Worm (Caenorhabditis elegans) whole organism, early embryonic: Measurements from ENCODE around the gene nhr-158.

Experiments
- B0310.2 ChIP-seq: sonication (generic microtip); optimal IDR thresholded peaks from 2 replicates; lab custom pipeline; 2016; ENCODE audit warnings: mild to moderate bottlenecking, missing genetic modification characterization, missing compliant biosample characterization
- F13C5.2 ChIP-seq: sonication (generic microtip); optimal IDR thresholded peaks from 2 replicates; lab custom pipeline; 2017; ENCODE audit warnings: mild to moderate bottlenecking, missing genetic modification characterization, inconsistent platforms, missing compliant biosample characterization
- aly-1 ChIP-seq: sonication (generic microtip); optimal IDR thresholded peaks from 2 replicates; lab custom pipeline; 2016; ENCODE audit warnings: missing genetic modification characterization, missing compliant biosample characterization
- ama-1 ChIP-seq: fragments of 150-350 bp; optimal IDR thresholded peaks from 2 replicates; lab custom pipeline; 2014
- ceh-13 ChIP-seq: fragments of 200-800 bp; sonication (Bioruptor generic); optimal IDR thresholded peaks from 2 replicates; lab custom pipeline; 2018; ENCODE audit warnings: mild to moderate bottlenecking, missing genetic modification characterization, missing compliant biosample characterization
- ceh-36 ChIP-seq: sonication (generic microtip); optimal IDR thresholded peaks from 2 replicates; lab custom pipeline; 2016; ENCODE audit warnings: missing genetic modification characterization, inconsistent platforms, missing compliant biosample characterization
- ets-7 ChIP-seq: sonication (generic microtip); optimal IDR thresholded peaks from 2 replicates; lab custom pipeline; 2016; ENCODE audit warnings: missing genotype, missing genetic modification characterization, missing compliant biosample characterization
- flt-1 ChIP-seq: fragments of 200-800 bp; sonication (Bioruptor generic); IDR thresholded peaks from 2 replicates; pipeline ENCODE4 v1.3.6; 2022; ENCODE audit warnings: missing genetic modification characterization, missing compliant biosample characterization
- hmbx-1 ChIP-seq: sonication (generic microtip); optimal IDR thresholded peaks from 2 replicates; lab custom pipeline; 2016; ENCODE audit warnings: mild to moderate bottlenecking, missing genetic modification characterization, missing compliant biosample characterization
- hmg-4 ChIP-seq: fragments of 200-800 bp; sonication (Bioruptor generic); optimal IDR thresholded peaks from 2 replicates; lab custom pipeline; 2018; ENCODE audit warnings: mild to moderate bottlenecking, missing genetic modification characterization, missing compliant biosample characterization
- hnd-1 ChIP-seq: sonication (generic microtip); optimal IDR thresholded peaks from 2 replicates; lab custom pipeline; 2016; ENCODE audit warnings: missing genetic modification characterization, missing compliant biosample characterization
- pes-1 ChIP-seq: fragments of 200-800 bp; sonication (Bioruptor generic); IDR thresholded peaks from 2 replicates; pipeline ENCODE4 v1.3.6; 2022; ENCODE audit warnings: missing genetic modification reagents, missing genetic modification characterization, missing compliant biosample characterization
- scrt-1 ChIP-seq: fragments of 200-800 bp; sonication (Bioruptor generic); IDR thresholded peaks from 2 replicates; pipeline ENCODE4 v1.3.6; 2022; ENCODE audit warnings: missing genetic modification characterization, missing compliant biosample characterization
- sea-1 ChIP-seq: fragments of 200-800 bp; sonication (Bioruptor generic); conservative IDR thresholded peaks from 2 replicates; pipeline ENCODE4 v1.3.6; 2022; ENCODE audit warnings: missing genetic modification characterization, missing compliant biosample characterization
- tbx-11 ChIP-seq: fragments of 200-800 bp; sonication (Bioruptor generic); IDR thresholded peaks from 2 replicates; pipeline ENCODE4 v1.3.6; 2022; ENCODE audit warnings: missing genetic modification characterization, missing compliant biosample characterization
- tbx-37 ChIP-seq: fragments of 200-800 bp; sonication (Bioruptor generic); conservative IDR thresholded peaks from 2 replicates; pipeline ENCODE4 v1.3.6; 2022; ENCODE audit warnings: missing genetic modification reagents, missing genetic modification characterization, missing compliant biosample characterization
- tra-4 ChIP-seq: sonication (generic microtip); optimal IDR thresholded peaks from 2 replicates; lab custom pipeline; 2017; ENCODE audit warnings: missing genetic modification characterization, missing compliant biosample characterization

The nhr-158 gene

ce11 chrV:3905841-3906240, 31.9 kb upstream of the nhr-158 start, which contains the start of gene nhr-156:
nhr-156 (plus strand) TSS chrV:3906106.
- no peak for TF ChIP-seq scrt-1 (GFP tag; lab: Robert Waterston, UW)
- no peak for TF ChIP-seq F13C5.2 (tag; lab: Kevin White, UChicago)
- no peak for TF ChIP-seq B0310.2 (tag; lab: Kevin White, UChicago)
- TF ChIP-seq flt-1 (GFP tag; lab: Robert Waterston, UW): no peak

- TF ChIP-seq tbx-37 (GFP tag; lab: Robert Waterston, UW): no peak
- no peak for TF ChIP-seq scrt-1 (GFP tag; lab: Robert Waterston, UW)
- no peak for TF ChIP-seq tbx-11 (GFP tag; lab: Robert Waterston, UW)
- no peak for TF ChIP-seq ama-1 (lab: Kevin White, UChicago)
- TF ChIP-seq ceh-13 (GFP tag; lab: Kevin White, UChicago): no peak
- TF ChIP-seq aly-1 (tag; lab: Kevin White, UChicago): no peak
- TF ChIP-seq sea-1: no peak
- no peak for TF ChIP-seq hmbx-1
- TF ChIP-seq ets-7: no peak
- no peak for TF ChIP-seq flt-1 (GFP tag; lab: Robert Waterston, UW)
- TF ChIP-seq hmg-4 (GFP tag; lab: Kevin White, UChicago): no peak
- TF ChIP-seq hnd-1 (tag; lab: Kevin White, UChicago): no peak
- TF ChIP-seq F13C5.2 (tag; lab: Kevin White, UChicago): no peak
- no peak for TF ChIP-seq pes-1 (GFP tag; lab: Robert Waterston, UW)
Measured at ce11 chrV:3903424-3903823, 29.5 kb upstream of the nhr-158 start.

ce11 chrV:3902458-3903157, 28.7 kb upstream of the nhr-158 start, which contains the start of the genes str-229 and srh-190:
str-229 (minus strand) TSS chrV:3902558.
srh-190 (plus strand) TSS chrV:3903107.
- TF ChIP-seq ets-7 (no peak), F13C5.2 (tag; lab: Kevin White, UChicago) (no peak), tbx-37 (GFP tag; lab: Robert Waterston, UW) (no peak), ceh-13 (GFP tag; lab: Kevin White, UChicago) (no peak), hnd-1 (tag; lab: Kevin White, UChicago) (no peak), aly-1 (tag; lab: Kevin White, UChicago) (no peak), tra-4 (no peak), flt-1 (GFP tag; lab: Robert Waterston, UW) (no peak), ama-1 (lab: Kevin White, UChicago) (no peak), hmbx-1 (no peak), B0310.2 (tag; lab: Kevin White, UChicago) (no peak)

- TF ChIP-seq ceh-13 (GFP tag; lab: Kevin White, UChicago) (no peak), flt-1 (GFP tag; lab: Robert Waterston, UW) (no peak), pes-1 (GFP tag; lab: Robert Waterston, UW) (no peak), hnd-1 (tag; lab: Kevin White, UChicago) (no peak), ceh-36 (no peak), ets-7 (no peak), ama-1 (lab: Kevin White, UChicago) (no peak), F13C5.2 (tag; lab: Kevin White, UChicago) (no peak), scrt-1 (GFP tag; lab: Robert Waterston, UW) (no peak), sea-1 (no peak), tra-4 (no peak), tbx-11 (GFP tag; lab: Robert Waterston, UW) (no peak), hmg-4 (GFP tag; lab: Kevin White, UChicago) (no peak), B0310.2 (tag; lab: Kevin White, UChicago) (no peak), aly-1 (tag; lab: Kevin White, UChicago) (no peak), tbx-37 (GFP tag; lab: Robert Waterston, UW) (no peak), hmbx-1 (no peak)
Measured at ce11 chrV:3900102-3900501, 26.1 kb upstream of the nhr-158 start, which contains the start of gene irld-22. irld-22 (minus strand) TSS chrV:3900202.

ce11 chrV:3896018-3896417, 22.1 kb upstream of the nhr-158 start:
- TF ChIP-seq tra-4 (no peak), sea-1 (no peak), B0310.2 (tag; lab: Kevin White, UChicago) (no peak), hmg-4 (GFP tag; lab: Kevin White, UChicago) (no peak)

ce11 chrV:3894661-3895060, 20.7 kb upstream of the nhr-158 start, which contains the start of gene sre-9:
sre-9 (plus strand) TSS chrV:3894961.
- TF ChIP-seq hmg-4 (GFP tag; lab: Kevin White, UChicago) (no peak), aly-1 (tag; lab: Kevin White, UChicago) (no peak), ets-7 (no peak), hnd-1 (tag; lab: Kevin White, UChicago) (no peak), tbx-11 (GFP tag; lab: Robert Waterston, UW) (no peak)

- no peak for TF ChIP-seq hmg-4 (GFP tag; lab: Kevin White, UChicago)
- no peak for TF ChIP-seq scrt-1 (GFP tag; lab: Robert Waterston, UW)
- TF ChIP-seq ets-7: no peak
- TF ChIP-seq tra-4: no peak
- no peak for TF ChIP-seq sea-1
- no peak for TF ChIP-seq ceh-13 (GFP tag; lab: Kevin White, UChicago)
Measured at ce11 chrV:3892361-3892904, 18.5 kb upstream of the nhr-158 start, which contains the start of gene C17E7.4. C17E7.4 (plus strand) TSS chrV:3892854.

ce11 chrV:3891919-3892318, 18.0 kb upstream of the nhr-158 start, which contains the start of gene C17E7.12:
C17E7.12 (minus strand) TSS chrV:3892019.
- TF ChIP-seq hmg-4 (GFP tag; lab: Kevin White, UChicago) (no peak), tra-4 (no peak), sea-1 (no peak), hnd-1 (tag; lab: Kevin White, UChicago) (no peak), ceh-13 (GFP tag; lab: Kevin White, UChicago) (no peak), hmbx-1 (no peak), F13C5.2 (tag; lab: Kevin White, UChicago) (no peak), tbx-11 (GFP tag; lab: Robert Waterston, UW) (no peak), flt-1 (GFP tag; lab: Robert Waterston, UW) (no peak), aly-1 (tag; lab: Kevin White, UChicago) (no peak), scrt-1 (GFP tag; lab: Robert Waterston, UW) (no peak), pes-1 (GFP tag; lab: Robert Waterston, UW) (no peak), ceh-36 (no peak), ets-7 (no peak)
